Fruit fly (Drosophila melanogaster) whole organism, embryonic: Measurements from ENCODE around the gene CG14931.

Experiments
- Antp ChIP-seq: fragments of 200-800 bp; sonication (Bioruptor generic); optimal IDR thresholded peaks from 3 replicates; lab custom pipeline; 2016; ENCODE audit warnings: missing biosample characterization, missing genetic modification characterization
- Blimp-1 ChIP-seq: fragments of 200-800 bp; sonication (Bioruptor generic); optimal IDR thresholded peaks from 3 replicates; lab custom pipeline; 2018; ENCODE audit warnings: missing biosample characterization, missing genetic modification characterization, mild to moderate bottlenecking, moderate library complexity, missing genetic modification reagents
- CG10543 ChIP-seq: fragments of 200-800 bp; sonication (Bioruptor generic); optimal IDR thresholded peaks from 3 replicates; lab custom pipeline; 2017; ENCODE audit warnings: missing biosample characterization, mild to moderate bottlenecking, missing genetic modification characterization, moderate library complexity
- CG10565 ChIP-seq: fragments of 200-800 bp; sonication (Bioruptor generic); optimal IDR thresholded peaks from 3 replicates; lab custom pipeline; 2016; ENCODE audit warnings: missing biosample characterization, mild to moderate bottlenecking, missing genetic modification characterization
- CG11504 ChIP-seq: fragments of 200-800 bp; sonication (Bioruptor generic); optimal IDR thresholded peaks from 3 replicates; lab custom pipeline; 2019; ENCODE audit warnings: missing biosample characterization, mild to moderate bottlenecking, missing genetic modification characterization, moderate library complexity
- CG12155 ChIP-seq: fragments of 200-800 bp; sonication (Bioruptor generic); optimal IDR thresholded peaks from 3 replicates; lab custom pipeline; 2016; ENCODE audit warnings: missing biosample characterization, missing genetic modification characterization
- CG12236 ChIP-seq: fragments of 200-800 bp; sonication (Bioruptor generic); optimal IDR thresholded peaks from 2 replicates; lab custom pipeline; 2016; ENCODE audit warnings: missing biosample characterization, missing genetic modification characterization
- CG13624 ChIP-seq: fragments of 200-800 bp; sonication (Bioruptor generic); optimal IDR thresholded peaks from 2 replicates; lab custom pipeline; 2016; ENCODE audit warnings: missing biosample characterization, missing genetic modification characterization
- CG15514 ChIP-seq: fragments of 200-800 bp; sonication (Bioruptor generic); optimal IDR thresholded peaks from 3 replicates; lab custom pipeline; 2017; ENCODE audit warnings: missing biosample characterization, missing genetic modification characterization, mild to moderate bottlenecking, moderate library complexity, missing genetic modification reagents
- CG15696 ChIP-seq: fragments of 200-800 bp; sonication (Bioruptor generic); optimal IDR thresholded peaks from 2 replicates; lab custom pipeline; 2019; ENCODE audit warnings: missing biosample characterization, mild to moderate bottlenecking, missing genetic modification characterization, moderate library complexity
- CG17359 ChIP-seq: fragments of 200-800 bp; sonication (Bioruptor generic); optimal IDR thresholded peaks from 3 replicates; lab custom pipeline; 2018; ENCODE audit warnings: missing biosample characterization, mild to moderate bottlenecking, missing genetic modification characterization, moderate library complexity
- CG17612 ChIP-seq: fragments of 200-800 bp; sonication (Bioruptor generic); IDR thresholded peaks from 2 replicates; pipeline ENCODE4 v1.3.6; 2022; ENCODE audit warnings: missing biosample characterization, missing genetic modification characterization
- CG18262 ChIP-seq: fragments of 200-800 bp; optimal IDR thresholded peaks from 3 replicates; lab custom pipeline; 2019; ENCODE audit warnings: missing biosample characterization, mild to moderate bottlenecking, missing genetic modification characterization, moderate library complexity
- CG4404 ChIP-seq: fragments of 200-800 bp; sonication (Bioruptor generic); IDR thresholded peaks from 2 replicates; pipeline ENCODE4 v1.3.6; 2022; ENCODE audit warnings: missing biosample characterization, missing genetic modification characterization
- CG4424 ChIP-seq: fragments of 200-800 bp; sonication (Bioruptor generic); optimal IDR thresholded peaks from 3 replicates; lab custom pipeline; 2016; ENCODE audit warnings: missing biosample characterization, missing genetic modification characterization
- CG4820 ChIP-seq: fragments of 200-800 bp; sonication (Bioruptor generic); optimal IDR thresholded peaks from 3 replicates; lab custom pipeline; 2016; ENCODE audit warnings: missing biosample characterization, missing genetic modification characterization
- CG5245 ChIP-seq: fragments of 200-800 bp; sonication (Bioruptor generic); optimal IDR thresholded peaks from 3 replicates; lab custom pipeline; 2016; ENCODE audit warnings: missing biosample characterization, missing genetic modification characterization
- CG6254 ChIP-seq: fragments of 200-800 bp; sonication (Bioruptor generic); optimal IDR thresholded peaks from 3 replicates; lab custom pipeline; 2017; ENCODE audit warnings: mild to moderate bottlenecking, missing biosample characterization, missing genetic modification reagents, missing genetic modification characterization
- CG8478 ChIP-seq: fragments of >200 bp; optimal IDR thresholded peaks from 2 replicates; lab custom pipeline; 2018
- Dbx ChIP-seq: fragments of 200-800 bp; sonication (Bioruptor generic); IDR thresholded peaks from 3 replicates; pipeline ENCODE4 v1.3.6; 2022; ENCODE audit warnings: missing biosample characterization, missing genetic modification characterization
- HLHmδ ChIP-seq: fragments of 200-800 bp; sonication (Bioruptor generic); optimal IDR thresholded peaks from 2 replicates; lab custom pipeline; 2018; ENCODE audit warnings: missing biosample characterization, mild to moderate bottlenecking, missing genetic modification characterization, moderate library complexity
- Neu2 ChIP-seq: fragments of 200-800 bp; sonication (Bioruptor generic); optimal IDR thresholded peaks from 3 replicates; lab custom pipeline; 2016; ENCODE audit warnings: missing biosample characterization, missing genetic modification characterization, borderline replicate concordance
- Poxn ChIP-seq: fragments of 200-800 bp; sonication (Bioruptor generic); IDR thresholded peaks from 2 replicates; pipeline ENCODE4 v1.3.6; 2022; ENCODE audit warnings: missing biosample characterization, missing genetic modification characterization
- Scr ChIP-seq: fragments of 200-800 bp; sonication (Bioruptor generic); IDR thresholded peaks from 2 replicates; pipeline ENCODE4 v1.3.6; 2022; ENCODE audit warnings: missing biosample characterization, missing genetic modification characterization; ENCODE audit not compliant: partially characterized antibody
- ab ChIP-seq: fragments of 200-800 bp; sonication (Bioruptor generic); optimal IDR thresholded peaks from 2 replicates; lab custom pipeline; 2016; ENCODE audit warnings: missing biosample characterization, missing genetic modification characterization
- abd-A ChIP-seq: fragments of 200-800 bp; sonication (Bioruptor generic); optimal IDR thresholded peaks from 3 replicates; lab custom pipeline; 2019; ENCODE audit warnings: missing biosample characterization, mild to moderate bottlenecking, missing genetic modification characterization, moderate library complexity
- bsh ChIP-seq, 2 experiments: fragments of 200-800 bp; sonication (Bioruptor generic); optimal IDR thresholded peaks; 2 replicates each; lab custom pipeline; 2017 to 2018; ENCODE audit warnings: mild to moderate bottlenecking in 2 of 2, missing biosample characterization in 2 of 2, missing genetic modification characterization in 2 of 2, moderate library complexity in 1 of 2
- ci ChIP-seq: fragments of 200-800 bp; sonication (Bioruptor generic); IDR thresholded peaks from 3 replicates; pipeline ENCODE4 v1.3.6; 2022; ENCODE audit warnings: missing biosample characterization, missing genetic modification characterization
- da ChIP-seq: fragments of 200-800 bp; sonication (Bioruptor generic); optimal IDR thresholded peaks from 2 replicates; lab custom pipeline; 2016; ENCODE audit warnings: missing biosample characterization, missing genetic modification characterization
- emc ChIP-seq: fragments of 200-800 bp; sonication (Bioruptor generic); optimal IDR thresholded peaks from 2 replicates; lab custom pipeline; 2016; ENCODE audit warnings: missing biosample characterization, missing genetic modification characterization
- gfzf ChIP-seq: fragments of 200-800 bp; sonication (Bioruptor generic); optimal IDR thresholded peaks from 2 replicates; lab custom pipeline; 2016; ENCODE audit warnings: missing biosample characterization, mild to moderate bottlenecking, missing genetic modification characterization, moderate library complexity
- gsb ChIP-seq: fragments of 200-800 bp; sonication (Bioruptor generic); IDR thresholded peaks from 2 replicates; pipeline ENCODE4 v1.3.6; 2022; ENCODE audit warnings: missing biosample characterization, missing genetic modification characterization
- gt ChIP-seq: fragments of 200-800 bp; sonication (Bioruptor generic); IDR thresholded peaks from 2 replicates; pipeline ENCODE4 v1.3.6; 2022; ENCODE audit warnings: missing biosample characterization, missing genetic modification characterization
- ind ChIP-seq: fragments of 200-800 bp; sonication (Bioruptor generic); optimal IDR thresholded peaks from 3 replicates; lab custom pipeline; 2016; ENCODE audit warnings: missing biosample characterization, missing genetic modification characterization
- jigr1 ChIP-seq: fragments of 200-800 bp; sonication (Bioruptor generic); IDR thresholded peaks from 3 replicates; pipeline ENCODE4 v1.3.6; 2022; ENCODE audit warnings: missing biosample characterization, missing genetic modification characterization
- lola ChIP-seq, 3 experiments: fragments of >200 bp in 2 of 3; fragments of 200-800 bp in 1 of 3; sonication (Bioruptor generic) in 1 of 3; optimal IDR thresholded peaks; 2 replicates each; lab custom pipeline; 2017 to 2019; ENCODE audit warnings: missing biosample characterization in 3 of 3, missing genetic modification characterization in 3 of 3, mild to moderate bottlenecking in 1 of 3, moderate library complexity in 1 of 3
- maf-S ChIP-seq: fragments of 200-800 bp; sonication (Bioruptor generic); optimal IDR thresholded peaks from 2 replicates; lab custom pipeline; 2016; ENCODE audit warnings: missing biosample characterization, missing genetic modification characterization
- onecut ChIP-seq: fragments of 200-800 bp; sonication (Bioruptor generic); IDR thresholded peaks from 2 replicates; pipeline ENCODE4 v1.3.6; 2022; ENCODE audit warnings: missing biosample characterization, missing genetic modification characterization
- prd ChIP-seq, 3 experiments: fragments of >200 bp in 2 of 3; fragments of 200-800 bp in 1 of 3; sonication (Bioruptor generic) in 1 of 3; optimal IDR thresholded peaks in 2 of 3; IDR thresholded peaks in 1 of 3; 2 replicates in 2 of 3; 3 replicates in 1 of 3; pipeline versions ENCODE4 v1.3.6 to Lab custom; 2017 to 2022; ENCODE audit warnings: missing biosample characterization in 1 of 3, missing genetic modification characterization in 1 of 3
- ro ChIP-seq: fragments of 200-800 bp; sonication (Bioruptor generic); IDR thresholded peaks from 2 replicates; pipeline ENCODE4 v1.3.6; 2022; ENCODE audit warnings: missing biosample characterization, missing genetic modification characterization
- row ChIP-seq: fragments of 200-800 bp; sonication (Bioruptor generic); IDR thresholded peaks from 3 replicates; pipeline ENCODE4 v1.3.6; 2022; ENCODE audit warnings: missing biosample characterization, missing genetic modification characterization
- schlank ChIP-seq: fragments of 200-800 bp; sonication (Bioruptor generic); optimal IDR thresholded peaks from 2 replicates; lab custom pipeline; 2018; ENCODE audit warnings: missing biosample characterization, mild to moderate bottlenecking, missing genetic modification characterization
- sens-2 ChIP-seq: fragments of 200-800 bp; sonication (Bioruptor generic); IDR thresholded peaks from 2 replicates; pipeline ENCODE4 v1.3.6; 2022; ENCODE audit warnings: missing biosample characterization, missing genetic modification characterization
- stc ChIP-seq: fragments of 200-800 bp; sonication (Bioruptor generic); IDR thresholded peaks from 2 replicates; pipeline ENCODE4 v1.3.6; 2022; ENCODE audit warnings: missing biosample characterization, missing genetic modification characterization
- tll ChIP-seq, 2 experiments: fragments of 200-800 bp in 1 of 2; fragments of >200 bp in 1 of 2; sonication (Bioruptor generic) in 1 of 2; optimal IDR thresholded peaks; 2 replicates each; lab custom pipeline; 2017 to 2019; ENCODE audit warnings: missing biosample characterization in 2 of 2, missing genetic modification characterization in 2 of 2, mild to moderate bottlenecking in 1 of 2, moderate library complexity in 1 of 2
- trh ChIP-seq: fragments of 200-800 bp; sonication (Bioruptor generic); optimal IDR thresholded peaks from 2 replicates; lab custom pipeline; 2016; ENCODE audit warnings: missing biosample characterization, missing genetic modification characterization
- zen2 ChIP-seq: fragments of 200-800 bp; sonication (Bioruptor generic); IDR thresholded peaks from 3 replicates; pipeline ENCODE4 v1.3.6; 2022; ENCODE audit warnings: missing biosample characterization, missing genetic modification characterization; ENCODE audit not compliant: partially characterized antibody
- zf30C ChIP-seq: fragments of 200-800 bp; sonication (Bioruptor generic); optimal IDR thresholded peaks from 3 replicates; lab custom pipeline; 2018; ENCODE audit warnings: missing biosample characterization, mild to moderate bottlenecking, missing genetic modification characterization

CG14931 gene

DNA sequence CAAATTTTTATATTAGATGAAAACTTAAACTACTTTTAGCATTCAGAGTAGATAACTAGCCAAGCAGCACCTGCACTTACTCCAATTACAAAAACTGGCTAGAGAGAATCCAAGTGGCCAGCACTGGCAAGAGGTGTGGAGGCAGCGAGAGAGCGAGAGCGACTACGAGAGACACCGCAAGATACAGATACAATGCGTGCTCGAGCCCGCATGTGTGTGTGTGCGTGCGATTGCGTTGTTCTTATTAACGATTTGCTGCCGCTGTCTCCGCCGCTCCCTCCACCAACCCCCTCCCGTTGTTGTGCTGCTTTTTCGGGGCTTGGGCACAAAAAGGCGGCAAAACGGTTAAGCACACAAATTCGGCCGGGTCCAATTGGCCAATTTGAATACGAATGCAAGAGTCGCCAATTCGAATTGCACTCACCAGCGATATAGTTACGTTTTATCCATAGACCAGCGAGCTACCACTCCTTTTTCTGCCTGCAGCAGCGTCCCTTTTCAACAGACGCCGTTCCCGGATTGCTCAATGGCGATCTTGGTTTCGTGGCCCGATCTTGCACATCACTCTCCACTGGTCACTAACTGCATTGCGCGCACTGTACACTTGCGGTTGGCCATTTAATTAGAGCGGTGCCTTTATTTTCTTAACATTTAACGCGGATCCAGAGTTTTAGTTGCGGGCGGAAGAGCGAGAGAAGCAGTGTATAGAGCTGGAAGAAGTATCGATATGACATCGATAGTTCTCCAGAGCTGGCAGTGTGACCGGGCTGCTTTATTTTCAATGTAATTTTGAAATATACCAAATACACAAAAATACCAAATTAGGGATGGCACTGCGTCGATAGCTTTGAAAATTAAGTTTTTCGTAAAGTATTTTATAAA, 20.8 kb downstream of the CG14931 start, which contains the start of gene crol (continued):
- no peak for TF ChIP-seq ro (GFP tag; lab: Robert Waterston, UW)
- no peak for TF ChIP-seq CG18262 (tag; lab: Kevin White, UChicago)
- no peak for TF ChIP-seq stc (GFP tag; lab: Robert Waterston, UW)
- TF ChIP-seq zf30C (GFP tag; lab: Kevin White, UChicago): no peak
- TF ChIP-seq CG12236: no peak
- peak; percentile 72 for TF ChIP-seq gfzf (GFP tag; lab: Kevin White, UChicago)
- no peak for TF ChIP-seq CG13624
- peak; percentile 28 for TF ChIP-seq onecut (GFP tag; lab: Robert Waterston, UW)
- TF ChIP-seq CG15514 (GFP tag; lab: Kevin White, UChicago): peak; percentile 70
- TF ChIP-seq CG15696 (tag; lab: Kevin White, UChicago): peak; percentile 17
- no peak for TF ChIP-seq Poxn (GFP tag; lab: Robert Waterston, UW)
- TF ChIP-seq ind (GFP tag; lab: Kevin White, UChicago): no peak
- peak; percentile 87 for TF ChIP-seq CG10543 (GFP tag; lab: Kevin White, UChicago)
- TF ChIP-seq CG4404 (GFP tag; lab: Robert Waterston, UW): no peak
- TF ChIP-seq gt: no peak
- peak in 1 of 3 experiments; percentile 13 for TF ChIP-seq lola (GFP tag; optimal IDR thresholded peaks at IDR 0.05; lab: Kevin White, UChicago)
- no peak for TF ChIP-seq Antp (GFP tag; lab: Kevin White, UChicago)
- no peak for TF ChIP-seq prd (optimal IDR thresholded peaks at IDR 0.05; lab: Kevin White, UChicago)
- TF ChIP-seq prd (GFP tag; IDR thresholded peaks at IDR 0.05; lab: Robert Waterston, UW): peak; percentile 23; the same call in 1 of the 3 replicates
- no peak for TF ChIP-seq sens-2 (GFP tag; lab: Robert Waterston, UW)
- no peak for TF ChIP-seq emc (GFP tag; lab: Kevin White, UChicago)
- no peak for TF ChIP-seq CG6254 (GFP tag; lab: Kevin White, UChicago)
- peak; percentile 21 for TF ChIP-seq CG12155
- TF ChIP-seq abd-A (tag; lab: Kevin White, UChicago): peak; percentile 80
- TF ChIP-seq schlank (tag; lab: Kevin White, UChicago): no peak
- TF ChIP-seq zen2: peak; percentile 85
- no peak for TF ChIP-seq Neu2 (GFP tag; lab: Kevin White, UChicago)
- TF ChIP-seq CG4820 (GFP tag; lab: Kevin White, UChicago): no peak
- no peak for TF ChIP-seq CG17612
- peak; percentile 65 for TF ChIP-seq ci (GFP tag; lab: Robert Waterston, UW)
- no peak for TF ChIP-seq CG17359
- TF ChIP-seq HLHmδ (GFP tag; lab: Kevin White, UChicago): no peak
- peak; percentile 85 for TF ChIP-seq row (GFP tag; lab: Robert Waterston, UW)
- TF ChIP-seq gsb (GFP tag; lab: Robert Waterston, UW): no peak
- TF ChIP-seq CG4424 (GFP tag; lab: Kevin White, UChicago): no peak
- no peak for TF ChIP-seq maf-S (GFP tag; lab: Kevin White, UChicago)
- no peak for TF ChIP-seq CG10565 (GFP tag; lab: Kevin White, UChicago)
- TF ChIP-seq CG5245 (GFP tag; lab: Kevin White, UChicago): peak; percentile 6
- TF ChIP-seq CG11504 (tag; lab: Kevin White, UChicago): peak; percentile 37
- no peak for TF ChIP-seq ab
- TF ChIP-seq da (GFP tag; lab: Kevin White, UChicago): no peak
- no peak for TF ChIP-seq CG8478 (lab: Kevin White, UChicago)
- TF ChIP-seq bsh (GFP tag; optimal IDR thresholded peaks at IDR 0.05; lab: Kevin White, UChicago): peak in 1 of 2 experiments; percentile 17
- TF ChIP-seq jigr1 (GFP tag; lab: Robert Waterston, UW): no peak; the same call in 2 of the 3 replicates
- TF ChIP-seq Blimp-1 (GFP tag; lab: Kevin White, UChicago): peak; percentile 10
- no peak for TF ChIP-seq trh (GFP tag; lab: Kevin White, UChicago)
- peak; percentile 81 for TF ChIP-seq Scr (GFP tag; lab: Robert Waterston, UW)
- no peak for TF ChIP-seq tll (GFP tag; optimal IDR thresholded peaks at IDR 0.05; lab: Kevin White, UChicago)
- TF ChIP-seq Dbx (GFP tag; lab: Robert Waterston, UW): peak; percentile 56; the same call in 1 of the 3 replicates
